Worm (Caenorhabditis elegans): ENCODE data around the gene F26F2.5.
"Not testable (repeated sequence)": the region's sequence is repeated elsewhere in the genome, so short reads cannot be mapped to it uniquely, and the experiment has no call there.

F26F2.5 gene

DNA sequence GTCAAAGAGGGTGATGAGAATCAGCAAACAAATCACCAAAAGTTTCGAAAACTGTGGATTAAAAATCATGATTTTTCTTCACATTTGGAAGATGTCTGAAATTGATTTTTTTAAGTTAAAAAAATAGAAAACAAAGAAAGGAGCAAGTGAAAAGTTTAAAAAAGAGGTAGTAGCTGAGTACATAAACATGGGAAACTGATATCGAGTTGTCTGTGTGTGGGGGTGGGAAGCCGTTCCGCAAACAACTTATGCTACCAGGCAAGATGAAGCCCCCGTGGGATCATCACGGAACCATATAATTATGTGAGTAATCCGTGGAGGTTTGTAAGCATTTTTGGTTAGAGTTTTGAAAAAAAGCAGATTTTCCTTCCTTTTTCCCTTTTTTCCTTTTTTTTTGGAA lies 22.4 kb upstream of the F26F2.5 start, which contains the start of gene Y38H6C.20:
Gene Y38H6C.20, minus strand, starts transcription at position 101 of the 400 bp plus-strand sequence.
- TF ChIP-seq pha-4 (tag; optimal IDR thresholded peaks at IDR 0.05) (no peak), ceh-9 (tag; optimal IDR thresholded peaks at IDR 0.05) (no peak), ceh-82 (tag; optimal IDR thresholded peaks at IDR 0.05) (no peak), unc-39 (tag; optimal IDR thresholded peaks at IDR 0.05) (no peak), zag-1 (tag; optimal IDR thresholded peaks at IDR 0.05) (no peak), lin-15B (tag; optimal IDR thresholded peaks at IDR 0.05) (no peak), ZK546.5 (tag; optimal IDR thresholded peaks at IDR 0.05) (no peak), lsy-12 (tag; optimal IDR thresholded peaks at IDR 0.05) (no peak), aly-2 (tag; optimal IDR thresholded peaks at IDR 0.05) (no peak), sea-2 (GFP tag; optimal IDR thresholded peaks at IDR 0.05) (no peak)

DNA sequence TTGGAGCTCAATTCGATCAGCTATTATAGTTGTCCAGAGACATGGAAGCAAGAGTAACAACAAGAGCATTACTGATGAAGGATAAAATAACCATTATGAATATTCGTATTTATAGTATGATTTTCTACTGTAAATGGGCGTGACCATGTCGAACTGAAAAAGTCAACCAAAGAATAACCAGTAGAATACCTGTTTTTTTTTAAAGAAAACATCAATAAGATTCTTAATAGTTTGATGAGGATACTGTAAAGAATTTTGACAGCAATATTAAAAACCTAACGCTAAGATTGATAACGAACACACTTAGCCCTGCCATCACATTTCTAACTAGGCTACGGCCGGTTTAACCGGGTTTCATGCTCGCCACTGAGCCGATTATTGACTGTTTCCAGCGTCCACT lies 20.5 kb upstream of the F26F2.5 start, which contains the start of gene vmo-1:
Gene vmo-1, minus strand, starts transcription at position 101 of the 400 bp plus-strand sequence.
- TF ChIP-seq nhr-23 (tag; optimal IDR thresholded peaks at IDR 0.05) (no peak), ceh-16 (tag; optimal IDR thresholded peaks at IDR 0.05) (no peak), elt-2 (tag; optimal IDR thresholded peaks at IDR 0.05) (no peak), nfya-1 (tag; optimal IDR thresholded peaks at IDR 0.05; ENCODE audit: insufficient read depth) (no peak), nhr-77 (tag; optimal IDR thresholded peaks at IDR 0.05) (no peak), tbx-2 (tag; optimal IDR thresholded peaks at IDR 0.05) (no peak), lsy-12 (tag; optimal IDR thresholded peaks at IDR 0.05) (no peak), unc-39 (tag; optimal IDR thresholded peaks at IDR 0.05) (no peak), fos-1 (tag; optimal IDR thresholded peaks at IDR 0.05) (no peak)

DNA sequence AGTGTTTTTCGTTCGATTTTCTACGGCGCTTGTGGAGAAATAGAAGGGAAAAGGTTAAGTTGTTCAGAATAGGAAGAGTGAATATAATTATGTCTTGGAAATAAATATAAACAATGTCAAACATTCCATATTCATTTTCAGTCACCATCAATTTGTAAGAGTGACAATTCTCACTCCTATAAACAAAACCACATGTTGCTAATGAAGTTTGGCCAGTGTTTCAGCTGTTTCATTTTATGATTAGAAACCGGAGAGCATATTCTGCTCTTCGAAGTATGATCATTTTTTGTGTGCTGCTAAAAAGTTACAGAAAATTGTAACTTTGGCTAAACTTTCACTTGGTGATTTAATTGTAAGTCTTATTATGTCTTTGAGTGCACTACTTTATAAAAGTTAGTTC lies 18.4 kb upstream of the F26F2.5 start, which contains the start of gene Y38H6C.21:
Gene Y38H6C.21, minus strand, starts transcription at position 148 of the 400 bp plus-strand sequence.
- TF ChIP-seq ceh-28 (tag; optimal IDR thresholded peaks at IDR 0.05) (no peak), ZK546.5 (tag; optimal IDR thresholded peaks at IDR 0.05) (no peak), mdl-1 (tag; optimal IDR thresholded peaks at IDR 0.05) (no peak), R02D3.7 (tag; optimal IDR thresholded peaks at IDR 0.05) (no peak)

DNA sequence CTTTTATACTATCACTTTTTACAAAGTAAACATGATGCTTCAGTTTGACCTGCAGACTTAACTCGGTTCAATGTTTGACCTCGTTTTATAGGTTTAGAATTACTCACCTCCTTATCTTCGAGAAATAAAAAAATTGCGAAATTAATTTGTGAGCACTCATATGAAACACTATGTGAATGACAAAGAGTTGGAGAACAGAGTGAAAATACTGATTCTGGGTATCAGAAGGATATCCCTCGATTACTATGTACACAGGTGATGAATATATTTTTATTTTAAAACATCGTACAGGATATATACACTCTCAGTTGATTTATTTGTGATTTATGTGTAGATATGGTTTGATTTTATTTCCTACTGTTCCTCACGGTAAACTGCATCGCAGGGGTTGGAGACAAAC lies 17.2 kb upstream of the F26F2.5 start, which contains the start of gene Y38H6C.23:
Gene Y38H6C.23, minus strand, starts transcription at position 101 of the 400 bp plus-strand sequence.
- TF ChIP-seq nhr-237 (tag; optimal IDR thresholded peaks at IDR 0.05): no peak
- TF ChIP-seq elt-2 (tag; optimal IDR thresholded peaks at IDR 0.05): no peak
- no peak for TF ChIP-seq ceh-9 (tag; optimal IDR thresholded peaks at IDR 0.05)
- TF ChIP-seq mdl-1 (tag; optimal IDR thresholded peaks at IDR 0.05): no peak
- no peak for TF ChIP-seq R02D3.7 (tag; optimal IDR thresholded peaks at IDR 0.05)
- no peak for TF ChIP-seq nhr-77 (tag; optimal IDR thresholded peaks at IDR 0.05)
- no peak for TF ChIP-seq ztf-11 (tag; optimal IDR thresholded peaks at IDR 0.05)
- no peak for TF ChIP-seq unc-62 (GFP tag; optimal IDR thresholded peaks at IDR 0.05)
- TF ChIP-seq egl-5 (tag; optimal IDR thresholded peaks at IDR 0.05): no peak
- no peak for TF ChIP-seq ztf-4 (tag; optimal IDR thresholded peaks at IDR 0.05)
- no peak for TF ChIP-seq ceh-16 (tag; optimal IDR thresholded peaks at IDR 0.05)
- no peak for TF ChIP-seq ceh-28 (tag; optimal IDR thresholded peaks at IDR 0.05)
- no peak for TF ChIP-seq ZK546.5 (tag; optimal IDR thresholded peaks at IDR 0.05)
- no peak for TF ChIP-seq unc-39 (tag; optimal IDR thresholded peaks at IDR 0.05)
- TF ChIP-seq snpc-4 (tag; optimal IDR thresholded peaks at IDR 0.05): no peak

DNA sequence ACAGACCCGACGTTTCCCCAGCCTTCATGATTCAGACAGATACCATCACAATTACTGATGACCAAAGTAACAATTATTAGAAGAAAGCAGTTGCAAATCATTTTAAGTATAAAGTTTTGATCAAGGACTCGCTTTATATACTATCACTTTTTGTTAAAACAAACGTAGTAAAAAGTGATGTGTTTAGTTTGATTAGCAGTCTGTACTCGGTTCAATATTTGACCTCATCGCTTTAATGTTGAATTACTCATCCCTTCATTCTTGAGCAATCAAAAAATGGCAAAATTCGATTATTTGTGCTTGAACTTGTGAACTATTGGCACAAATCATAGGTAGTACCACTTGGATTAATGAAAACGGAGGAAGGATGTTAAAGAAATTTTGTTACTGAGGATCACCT lies 15.2 kb upstream of the F26F2.5 start, which contains the start of gene abf-4:
Gene abf-4, minus strand, starts transcription at position 101 of the 400 bp plus-strand sequence.
- TF ChIP-seq snpc-4 (tag; optimal IDR thresholded peaks at IDR 0.05): no peak
- TF ChIP-seq ceh-82 (tag; optimal IDR thresholded peaks at IDR 0.05): no peak
- TF ChIP-seq ztf-4 (tag; optimal IDR thresholded peaks at IDR 0.05): no peak
- no peak for TF ChIP-seq lin-15B (tag; optimal IDR thresholded peaks at IDR 0.05)
- TF ChIP-seq ama-1 (optimal IDR thresholded peaks at IDR 0.05): no peak

DNA sequence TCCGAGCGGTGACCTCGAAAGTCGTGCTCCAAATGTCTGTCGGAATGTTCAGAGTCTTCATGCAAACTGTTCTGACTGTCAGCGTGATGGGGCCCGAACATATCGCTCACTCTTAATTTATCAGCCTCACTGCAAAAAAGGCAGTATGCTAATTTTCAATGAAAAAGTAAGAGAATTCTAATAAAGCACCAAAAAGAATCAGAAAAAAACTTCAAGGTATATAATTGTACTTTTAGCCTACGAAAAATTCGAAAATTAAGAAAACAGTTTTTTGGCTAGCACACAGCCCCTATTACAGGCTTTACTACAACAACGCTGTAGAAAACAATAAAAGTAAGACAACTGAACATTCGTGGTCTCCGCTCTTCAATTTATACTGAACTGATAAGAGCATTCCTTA lies 11.7 kb upstream of the F26F2.5 start, which contains the start of gene F26F2.1:
Gene F26F2.1, minus strand, starts transcription at position 101 of the 400 bp plus-strand sequence.
- TF ChIP-seq fkh-10 (GFP tag; optimal IDR thresholded peaks at IDR 0.05): no peak
- TF ChIP-seq ZK546.5 (tag; optimal IDR thresholded peaks at IDR 0.05): no peak
- no peak for TF ChIP-seq pqm-1 (tag; optimal IDR thresholded peaks at IDR 0.05)
- TF ChIP-seq lsy-12 (tag; optimal IDR thresholded peaks at IDR 0.05): no peak
- TF ChIP-seq elt-2 (tag; optimal IDR thresholded peaks at IDR 0.05): no peak

DNA sequence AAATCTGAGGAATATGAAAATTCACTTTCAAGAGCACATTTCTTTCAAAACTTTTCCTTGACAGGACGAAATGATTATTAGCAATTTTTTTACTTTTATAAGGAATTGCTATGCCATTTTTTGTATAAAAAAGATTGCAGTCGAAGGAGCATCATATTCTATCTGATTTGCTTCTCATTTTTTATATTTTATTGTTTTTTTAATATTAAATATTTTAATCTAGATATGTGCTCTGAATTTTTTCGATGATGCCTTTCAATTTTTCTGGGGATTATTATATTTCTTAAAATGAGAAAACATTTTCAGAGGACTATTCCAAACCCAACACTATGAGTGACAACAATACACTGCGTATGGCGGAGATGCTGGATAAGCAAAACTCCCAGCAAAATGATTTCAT lies 9.4 kb upstream of the F26F2.5 start, which contains the start of gene F26F2.13:
Gene F26F2.13, plus strand, starts transcription at position 301 of the 400 bp plus-strand sequence.
- TF ChIP-seq snpc-4, pha-4, daf-12 (tag; optimal IDR thresholded peaks at IDR 0.05): not testable (repeated sequence)
